Worm (Caenorhabditis elegans) whole organism, mixed stage, embryonic: ENCODE results near the gene alh-8.
A peak's percentile ranks its signal among the peaks of the same experiment; 100 is the strongest.

ENCODE experiments used
- M03D4.4 ChIP-seq: sonication (generic microtip); optimal IDR thresholded peaks from 2 replicates; lab custom pipeline; 2017; ENCODE audit warnings: mild to moderate bottlenecking, missing genetic modification characterization, missing compliant biosample characterization
- bed-3 ChIP-seq: fragments of 200-800 bp; sonication (Bioruptor generic); optimal IDR thresholded peaks from 3 replicates; lab custom pipeline; 2018; ENCODE audit warnings: mild to moderate bottlenecking, missing genetic modification characterization, moderate library complexity, missing compliant biosample characterization
- blmp-1 ChIP-seq: fragments of 150-350 bp; optimal IDR thresholded peaks from 2 replicates; lab custom pipeline; 2014; ENCODE audit warnings: missing biosample characterization, missing genetic modification characterization
- ceh-39 ChIP-seq: fragments of 150-350 bp; optimal IDR thresholded peaks from 2 replicates; lab custom pipeline; 2014; ENCODE audit warnings: missing biosample characterization, missing genetic modification characterization
- ceh-43 ChIP-seq: fragments of 200-800 bp; sonication (Bioruptor generic); optimal IDR thresholded peaks from 2 replicates; lab custom pipeline; 2018; ENCODE audit warnings: mild to moderate bottlenecking, missing genetic modification characterization, moderate library complexity, missing compliant biosample characterization
- ces-1 ChIP-seq: fragments of 150-350 bp; optimal IDR thresholded peaks from 2 replicates; lab custom pipeline; 2014; ENCODE audit warnings: missing biosample characterization, missing genetic modification reagents, missing genetic modification characterization
- cnd-1 ChIP-seq: fragments of 200-800 bp; sonication (Bioruptor generic); optimal IDR thresholded peaks from 2 replicates; lab custom pipeline; 2018; ENCODE audit warnings: mild to moderate bottlenecking, missing genetic modification characterization, missing compliant biosample characterization
- drap-1 ChIP-seq: fragments of 200-800 bp; sonication (Bioruptor generic); optimal IDR thresholded peaks from 3 replicates; lab custom pipeline; 2018; ENCODE audit warnings: mild to moderate bottlenecking, missing genetic modification characterization, missing compliant biosample characterization
- elt-1 ChIP-seq: sonication (generic microtip); optimal IDR thresholded peaks from 2 replicates; lab custom pipeline; 2017; ENCODE audit warnings: missing genetic modification characterization, mild to moderate bottlenecking, missing compliant biosample characterization, antibody characterized with exemption, moderate library complexity, borderline replicate concordance; ENCODE audit not compliant: insufficient read depth
- elt-3 ChIP-seq: fragments of 150-350 bp; optimal IDR thresholded peaks from 2 replicates; lab custom pipeline; 2014; ENCODE audit warnings: missing biosample characterization, missing genetic modification characterization
- ham-2 ChIP-seq: fragments of 200-800 bp; sonication (Bioruptor generic); optimal IDR thresholded peaks from 2 replicates; lab custom pipeline; 2018; ENCODE audit warnings: mild to moderate bottlenecking, missing genetic modification characterization, missing compliant biosample characterization
- hlh-1 ChIP-seq: fragments of 150-350 bp; optimal IDR thresholded peaks from 2 replicates; lab custom pipeline; 2014; ENCODE audit warnings: missing biosample characterization, missing genetic modification reagents, missing genetic modification characterization
- lin-13 ChIP-seq: fragments of 150-350 bp; optimal IDR thresholded peaks from 2 replicates; lab custom pipeline; 2014; ENCODE audit warnings: missing biosample characterization, missing genetic modification characterization
- lin-32 ChIP-seq: fragments of 200-800 bp; sonication (Bioruptor generic); optimal IDR thresholded peaks from 2 replicates; lab custom pipeline; 2018; ENCODE audit warnings: mild to moderate bottlenecking, missing genetic modification characterization, missing compliant biosample characterization
- lsy-2 ChIP-seq: fragments of 150-350 bp; optimal IDR thresholded peaks from 2 replicates; lab custom pipeline; 2014; ENCODE audit warnings: missing biosample characterization, missing genetic modification characterization
- mep-1 ChIP-seq: fragments of 150-350 bp; optimal IDR thresholded peaks from 2 replicates; lab custom pipeline; 2017; ENCODE audit warnings: missing biosample characterization, missing genetic modification reagents, missing genetic modification characterization, inconsistent platforms
- mls-2 ChIP-seq: sonication (generic microtip); optimal IDR thresholded peaks from 2 replicates; lab custom pipeline; 2016; ENCODE audit warnings: mild to moderate bottlenecking, missing genetic modification characterization, moderate library complexity, missing compliant biosample characterization
- nhr-12 ChIP-seq: fragments of 150-350 bp; optimal IDR thresholded peaks from 2 replicates; lab custom pipeline; 2014; ENCODE audit warnings: missing biosample characterization, missing genetic modification characterization
- nhr-2 ChIP-seq: fragments of 150-350 bp; optimal IDR thresholded peaks from 2 replicates; lab custom pipeline; 2014; ENCODE audit warnings: missing biosample characterization, missing genetic modification characterization
- nhr-237 ChIP-seq: fragments of 150-350 bp; optimal IDR thresholded peaks from 2 replicates; lab custom pipeline; 2014; ENCODE audit warnings: missing biosample characterization, missing genetic modification characterization
- nhr-28 ChIP-seq: fragments of 150-350 bp; optimal IDR thresholded peaks from 2 replicates; lab custom pipeline; 2014; ENCODE audit warnings: missing biosample characterization, missing genetic modification characterization
- nhr-76 ChIP-seq: sonication (generic microtip); optimal IDR thresholded peaks from 2 replicates; lab custom pipeline; 2017; ENCODE audit warnings: missing biosample characterization, missing genetic modification characterization
- sem-2 ChIP-seq: fragments of 200-800 bp; sonication (Bioruptor generic); optimal IDR thresholded peaks from 2 replicates; lab custom pipeline; 2018; ENCODE audit warnings: mild to moderate bottlenecking, missing genetic modification characterization, missing compliant biosample characterization
- snpc-4 ChIP-seq: fragments of 150-350 bp; optimal IDR thresholded peaks from 2 replicates; lab custom pipeline; 2014; ENCODE audit warnings: missing biosample characterization, missing genetic modification characterization
- sptf-1 ChIP-seq: sonication (generic microtip); optimal IDR thresholded peaks from 2 replicates; lab custom pipeline; 2017; ENCODE audit warnings: mild to moderate bottlenecking, missing genetic modification characterization, moderate library complexity, missing compliant biosample characterization
- unc-120 ChIP-seq: sonication (generic microtip); optimal IDR thresholded peaks from 2 replicates; lab custom pipeline; 2017; ENCODE audit warnings: missing genetic modification characterization, missing compliant biosample characterization; ENCODE audit not compliant: poor library complexity, severe bottlenecking
- unc-39 ChIP-seq: fragments of 150-350 bp; optimal IDR thresholded peaks from 2 replicates; lab custom pipeline; 2014; ENCODE audit warnings: missing biosample characterization, missing genetic modification characterization
- unc-62 ChIP-seq: fragments of 150-350 bp; optimal IDR thresholded peaks from 2 replicates; lab custom pipeline; 2014; ENCODE audit warnings: missing biosample characterization, missing genetic modification reagents, missing genetic modification characterization
- zip-8 ChIP-seq: fragments of 150-350 bp; optimal IDR thresholded peaks from 2 replicates; lab custom pipeline; 2014; ENCODE audit warnings: missing biosample characterization, missing genetic modification characterization

alh-8 gene

ce11 chrII:11721604-11722003 lies 7.3 kb upstream of the alh-8 start:
- TF ChIP-seq nhr-28 (tag; lab: Kevin White, UChicago) = no peak
- no peak for TF ChIP-seq drap-1 (GFP tag; lab: Kevin White, UChicago)

DNA sequence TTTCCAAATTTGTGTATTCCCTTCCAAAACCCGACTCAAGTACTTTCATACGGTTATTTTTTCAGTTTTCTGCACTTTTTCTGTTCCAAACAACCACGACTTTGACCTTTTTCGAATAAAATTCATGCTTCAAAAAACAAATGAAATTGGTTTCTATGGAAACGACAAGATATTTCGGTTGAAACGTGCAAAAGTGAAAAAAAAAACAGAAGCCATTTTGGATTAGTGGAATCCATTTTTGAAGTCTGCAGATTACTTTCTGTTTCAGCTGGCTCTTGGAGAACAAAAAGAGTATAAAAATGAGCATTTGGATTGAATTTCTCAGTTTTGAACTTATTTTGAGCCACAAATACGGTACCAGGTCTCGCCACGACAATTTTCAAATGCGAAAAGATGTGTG lies 6.7 kb upstream of the alh-8 start:
- TF ChIP-seq zip-8 (tag; lab: Kevin White, UChicago) (no peak), nhr-12 (no peak), drap-1 (GFP tag; lab: Kevin White, UChicago) (no peak), sptf-1 (no peak), cnd-1 (no peak), blmp-1 (tag; lab: Kevin White, UChicago) (no peak)

DNA sequence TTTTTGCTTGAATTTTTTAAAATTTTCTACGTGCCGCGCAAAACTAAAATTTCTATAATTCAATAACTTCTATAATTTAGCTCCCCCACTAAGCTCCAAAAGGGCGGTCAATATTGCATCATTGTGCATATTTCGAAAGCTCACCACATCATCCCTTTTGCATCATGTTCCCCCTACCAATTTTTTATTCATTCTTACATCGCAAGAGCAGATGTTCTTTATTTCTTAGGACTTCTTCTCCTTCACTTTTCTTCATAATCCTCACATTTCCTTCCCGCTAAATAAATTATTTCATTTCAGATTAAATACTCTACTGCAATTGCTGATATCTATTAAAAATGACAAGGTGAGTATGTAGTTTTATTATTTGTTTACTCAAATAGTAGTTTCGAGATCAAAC lies 5.0 kb upstream of the alh-8 start, which contains the start of gene ldh-1:
TSS of gene ldh-1 (plus strand) at position 301 of the 400 bp plus-strand sequence.
- no peak for TF ChIP-seq elt-1 (tag; lab: Kevin White, UChicago)
- TF ChIP-seq ces-1 (GFP tag; lab: Kevin White, UChicago) = peak; percentile 37
- TF ChIP-seq, all 35 proteins: peak for 1

DNA sequence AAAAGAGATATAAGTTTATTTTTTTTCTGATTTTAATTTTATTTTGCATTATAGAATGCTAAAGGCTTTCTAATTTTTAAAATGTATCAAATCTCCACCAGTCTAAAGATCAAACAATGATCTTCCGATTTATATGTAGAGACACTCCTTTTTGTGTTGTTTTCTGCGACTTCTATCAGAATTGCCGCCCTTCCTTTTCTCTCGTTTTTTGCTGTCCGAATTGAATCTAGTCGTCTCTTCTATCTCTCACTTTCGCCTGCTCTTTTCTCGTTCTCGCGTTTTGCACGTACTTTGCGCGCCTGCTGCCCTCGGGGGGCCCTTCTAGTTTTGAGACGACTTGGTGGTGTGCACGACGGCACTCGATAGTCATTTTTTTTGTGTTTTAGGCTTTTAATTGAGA lies 4.5 kb upstream of the alh-8 start:
- TF ChIP-seq unc-120 (peak; percentile 25), ham-2 (no peak), unc-62 (no peak), hlh-1 (tag; lab: Kevin White, UChicago) (peak; percentile 74), ces-1 (GFP tag; lab: Kevin White, UChicago) (peak; percentile 85)

DNA sequence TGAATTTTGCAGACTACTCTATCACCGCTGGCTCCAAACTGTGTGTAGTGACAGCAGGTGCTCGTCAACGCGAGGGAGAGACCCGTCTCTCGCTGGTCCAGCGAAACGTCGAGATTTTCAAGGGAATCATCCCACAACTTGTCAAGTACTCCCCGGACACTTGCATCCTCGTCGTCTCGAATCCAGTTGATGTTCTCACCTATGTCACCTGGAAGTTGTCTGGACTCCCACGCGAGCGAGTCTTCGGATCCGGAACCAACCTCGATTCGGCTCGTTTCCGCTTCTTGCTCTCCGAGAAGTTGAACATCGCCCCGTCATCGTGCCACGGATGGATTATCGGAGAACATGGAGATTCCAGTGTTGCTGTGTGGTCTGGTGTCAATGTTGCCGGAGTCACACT lies 3.2 kb upstream of the alh-8 start:
- TF ChIP-seq mep-1 = no peak
- no peak for TF ChIP-seq nhr-28 (tag; lab: Kevin White, UChicago)
- TF ChIP-seq bed-3 (GFP tag; lab: Kevin White, UChicago) = no peak
- no peak for TF ChIP-seq cnd-1
- TF ChIP-seq lin-32 (GFP tag; lab: Kevin White, UChicago) = no peak
- TF ChIP-seq unc-120 = no peak
- no peak for TF ChIP-seq mls-2
- TF ChIP-seq sem-2 (GFP tag; lab: Kevin White, UChicago) = no peak
- TF ChIP-seq nhr-76 (tag; lab: Kevin White, UChicago) = no peak
- TF ChIP-seq lin-13 (tag; lab: Kevin White, UChicago) = no peak
- no peak for TF ChIP-seq ham-2
- no peak for TF ChIP-seq ces-1 (GFP tag; lab: Kevin White, UChicago)
- no peak for TF ChIP-seq elt-1 (tag; lab: Kevin White, UChicago)
- no peak for TF ChIP-seq unc-39 (tag; lab: Kevin White, UChicago)
- no peak for TF ChIP-seq snpc-4
- TF ChIP-seq elt-3 (tag; lab: Kevin White, UChicago) = no peak
- no peak for TF ChIP-seq blmp-1 (tag; lab: Kevin White, UChicago)
- no peak for TF ChIP-seq hlh-1 (tag; lab: Kevin White, UChicago)

- no peak for TF ChIP-seq nhr-2 (tag; lab: Kevin White, UChicago)
- TF ChIP-seq zip-8 (tag; lab: Kevin White, UChicago) = no peak
- TF ChIP-seq mep-1 = no peak
- no peak for TF ChIP-seq blmp-1 (tag; lab: Kevin White, UChicago)
- no peak for TF ChIP-seq elt-3 (tag; lab: Kevin White, UChicago)
- TF ChIP-seq ceh-39 (tag; lab: Kevin White, UChicago) = no peak
- no peak for TF ChIP-seq mls-2
- TF ChIP-seq ceh-43 (GFP tag; lab: Kevin White, UChicago) = no peak
- no peak for TF ChIP-seq M03D4.4 (tag; lab: Kevin White, UChicago)
- TF ChIP-seq elt-1 (tag; lab: Kevin White, UChicago) = no peak
- no peak for TF ChIP-seq sptf-1
- no peak for TF ChIP-seq lsy-2 (tag; lab: Kevin White, UChicago)
- no peak for TF ChIP-seq hlh-1 (tag; lab: Kevin White, UChicago)
- TF ChIP-seq nhr-237 (tag; lab: Kevin White, UChicago) = no peak
- no peak for TF ChIP-seq lin-13 (tag; lab: Kevin White, UChicago)
These were observed 2.3 kb upstream of the alh-8 start, which contains the start of gene F13D12.5 for ce11 chrII:11726470-11727106. Gene F13D12.5, plus strand, starts transcription at chrII:11726814.
